Worm (Caenorhabditis elegans): ENCODE results near the gene irld-28.
"Not testable (repeated sequence)": the region's sequence is repeated elsewhere in the genome, so short reads cannot be mapped to it uniquely, and the experiment has no call there.

irld-28 gene

DNA sequence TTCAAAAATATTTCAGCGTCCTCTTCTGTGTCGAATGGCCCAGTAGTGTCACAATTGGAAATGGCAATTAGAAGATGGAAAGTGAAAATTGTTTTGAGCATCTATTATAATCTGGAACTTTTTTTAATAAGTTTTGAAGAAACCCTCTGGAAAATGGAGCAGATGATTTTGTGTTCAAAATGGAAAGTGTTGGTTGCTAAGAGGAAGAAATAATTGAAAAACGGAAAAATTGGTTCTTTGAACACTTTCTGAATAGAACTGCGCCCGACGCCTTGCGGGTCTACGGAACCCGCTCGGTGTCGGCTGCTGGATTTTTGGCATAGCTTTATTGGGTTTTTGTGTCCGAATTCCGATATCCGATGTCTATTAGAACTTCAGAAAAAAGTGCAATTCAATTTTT lies at the start of gene irld-28:
irld-28 (minus strand) TSS at position 101 of the 400 bp plus-strand sequence.
- no peak for TF ChIP-seq unc-62 (GFP tag; optimal IDR thresholded peaks at IDR 0.05)

DNA sequence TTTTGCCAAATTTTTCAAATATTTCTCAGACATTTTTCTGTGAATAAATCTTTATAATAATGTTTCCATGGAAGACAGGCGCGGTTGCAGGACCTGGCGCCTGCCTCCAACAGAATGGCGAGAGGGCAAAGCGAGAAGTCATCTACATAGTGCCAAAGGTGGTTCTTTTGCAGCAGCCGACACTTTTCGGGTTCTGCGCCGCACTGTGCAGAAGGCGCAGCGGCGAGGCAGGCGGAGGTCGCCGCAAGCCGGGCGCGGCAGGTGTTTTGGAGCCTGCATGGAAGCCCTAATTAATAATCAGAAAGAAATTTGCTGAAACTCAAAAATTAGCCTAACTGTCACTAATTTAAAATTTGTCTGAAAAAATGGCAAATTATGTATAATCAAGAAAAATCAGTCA lies 7.5 kb upstream of the irld-28 start:
- TF ChIP-seq unc-62 (GFP tag; optimal IDR thresholded peaks at IDR 0.05): no peak

DNA sequence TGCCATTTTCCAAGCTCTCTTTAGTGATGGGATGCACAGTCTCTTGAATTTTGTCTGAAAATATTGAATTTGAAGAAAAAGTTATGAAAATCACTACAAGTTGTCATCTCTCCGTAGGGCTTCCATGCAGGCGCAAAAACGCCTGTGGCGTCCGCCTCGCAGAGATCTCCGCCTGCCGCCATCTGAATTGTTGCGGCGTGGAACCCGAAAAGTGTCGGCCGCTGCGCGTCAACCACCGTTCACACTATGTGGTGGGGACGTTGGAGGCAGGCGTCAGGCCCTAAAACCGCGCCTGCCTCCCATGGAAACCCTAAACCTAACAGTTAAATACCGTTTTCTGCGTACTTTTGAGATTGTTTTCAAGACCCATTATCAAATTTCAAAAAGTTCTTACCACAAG lies 6.0 kb upstream of the irld-28 start:
- TF ChIP-seq unc-62 (GFP tag; optimal IDR thresholded peaks at IDR 0.05): no peak

DNA sequence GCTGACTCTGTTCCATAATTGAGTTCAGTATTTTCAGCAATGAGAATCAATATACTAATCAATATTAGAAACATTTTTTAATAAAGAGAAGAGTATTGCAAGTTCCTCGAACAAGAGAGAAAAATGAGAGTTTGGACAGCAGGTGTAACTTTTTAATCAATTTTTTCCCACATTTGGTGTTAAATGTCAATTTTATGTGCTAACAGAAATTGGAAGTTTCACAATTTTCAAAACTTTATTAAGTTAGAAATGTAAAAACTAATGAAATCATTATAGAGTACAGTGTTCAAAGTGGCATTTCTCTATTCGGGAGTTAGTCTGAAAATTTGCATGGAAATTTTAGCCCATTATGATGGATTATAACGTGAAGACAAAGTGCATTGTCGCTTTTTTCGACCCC lies 5.2 kb upstream of the irld-28 start, which contains the start of gene irld-30:
irld-30 (minus strand) TSS at position 101 of the 400 bp plus-strand sequence.
- TF ChIP-seq unc-62 (GFP tag; optimal IDR thresholded peaks at IDR 0.05): no peak

DNA sequence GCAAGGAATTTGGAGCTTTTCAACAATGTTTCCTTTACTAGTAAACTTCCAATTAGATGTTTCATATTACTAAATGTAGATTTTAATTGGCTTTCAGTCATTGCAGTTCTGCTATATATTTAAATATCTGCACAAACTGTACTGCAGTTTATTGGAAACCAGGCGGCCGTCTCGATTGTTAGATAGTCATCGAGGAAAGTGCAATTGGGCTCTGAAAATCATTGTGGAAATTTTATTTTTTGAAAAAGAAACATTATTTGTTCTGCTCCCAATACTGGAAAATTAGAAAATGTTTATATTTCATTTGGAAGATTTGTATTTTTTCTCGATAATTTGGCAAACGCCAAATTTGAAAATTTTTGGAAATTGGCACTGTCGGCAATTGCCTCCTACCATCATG lies 2.5 kb upstream of the irld-28 start, which contains the start of gene irld-29:
irld-29 (minus strand) TSS at position 101 of the 400 bp plus-strand sequence.
- TF ChIP-seq unc-62 (GFP tag; optimal IDR thresholded peaks at IDR 0.05): no peak

DNA sequence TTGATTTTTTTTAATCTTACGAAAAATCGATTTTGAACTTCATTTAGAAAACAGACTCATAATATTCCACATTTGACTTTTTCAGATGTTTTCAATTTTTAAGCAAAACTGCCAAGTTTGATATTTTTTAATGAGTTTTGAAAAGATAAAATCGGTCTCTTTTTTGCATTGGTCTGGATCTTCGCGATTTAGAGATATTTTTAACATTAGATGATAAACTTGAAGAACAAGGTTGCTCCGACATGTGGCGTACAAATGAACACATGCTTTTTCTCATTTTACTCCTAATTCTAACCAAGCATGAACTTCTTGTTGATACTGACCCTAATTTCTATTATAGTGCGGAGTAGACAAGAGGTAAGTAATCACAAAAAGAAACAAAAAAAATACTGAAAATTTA lies 4.4 kb downstream of the irld-28 start, which contains the start of gene irld-32:
irld-32 (plus strand) TSS at position 301 of the 400 bp plus-strand sequence.
- TF ChIP-seq unc-62 (GFP tag; optimal IDR thresholded peaks at IDR 0.05): not testable (repeated sequence)

DNA sequence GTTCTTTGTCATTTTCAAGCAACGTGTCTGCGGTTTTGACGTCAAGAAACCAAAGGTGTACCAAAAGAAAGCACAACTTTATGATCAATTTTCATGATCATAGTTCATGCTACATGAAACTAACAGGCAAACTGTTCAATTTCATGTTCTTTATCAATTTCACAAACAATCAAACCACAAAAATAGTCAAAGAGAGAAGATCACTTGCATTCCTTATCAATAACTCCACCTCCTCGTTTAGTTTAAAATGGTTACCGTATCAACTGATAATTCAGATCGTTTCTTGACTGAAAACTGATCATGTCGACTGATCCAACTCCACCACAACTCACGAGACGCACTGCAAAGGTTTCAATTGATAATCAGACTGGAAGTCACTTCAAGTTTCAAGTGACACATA lies 5.9 kb downstream of the irld-28 start, which contains the start of gene pud-1.1:
pud-1.1 (plus strand) TSS at position 301 of the 400 bp plus-strand sequence.
- not testable (repeated sequence) for TF ChIP-seq unc-62 (GFP tag; optimal IDR thresholded peaks at IDR 0.05)

DNA sequence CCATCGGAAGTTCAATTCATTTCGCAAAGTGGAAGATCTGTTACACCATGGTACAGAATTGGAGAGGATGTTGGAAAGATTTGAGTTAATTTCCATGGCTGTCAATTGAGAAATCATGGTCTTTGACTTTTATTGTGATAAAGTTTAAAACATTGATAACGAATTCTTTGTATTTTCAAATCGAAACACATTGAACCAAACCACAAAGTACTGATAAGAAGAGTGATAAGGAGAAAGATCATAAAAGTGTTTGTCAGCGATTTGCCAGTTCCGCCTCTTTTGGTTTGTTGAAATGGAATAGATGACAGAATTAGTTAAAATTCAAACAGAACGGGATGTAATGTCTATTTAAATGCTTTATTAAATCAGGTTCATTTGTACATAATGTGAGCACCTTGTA lies 8.9 kb downstream of the irld-28 start:
- TF ChIP-seq unc-62 (GFP tag; optimal IDR thresholded peaks at IDR 0.05): no peak

DNA sequence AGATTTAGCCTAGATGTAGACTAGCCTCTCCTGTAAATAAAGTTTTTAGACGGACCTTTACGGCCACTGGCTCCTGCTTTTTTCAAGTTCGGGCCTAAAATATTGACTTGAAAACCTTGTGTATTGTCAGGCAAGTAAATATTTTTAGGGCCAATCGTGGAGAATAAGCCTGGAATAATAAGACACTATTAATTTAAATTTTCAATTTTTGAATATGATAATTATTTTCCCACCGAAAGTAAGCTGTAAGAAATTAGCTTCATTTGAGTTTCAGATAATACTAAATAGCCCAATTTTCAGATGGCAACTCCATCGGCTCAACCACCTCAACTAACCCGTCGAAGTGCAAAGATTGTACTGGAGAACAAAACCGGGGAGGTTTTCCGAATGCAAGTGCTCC lies 9.7 kb downstream of the irld-28 start, which contains the start of gene pud-4:
pud-4 (plus strand) TSS at position 301 of the 400 bp plus-strand sequence.
- no peak for TF ChIP-seq unc-62 (GFP tag; optimal IDR thresholded peaks at IDR 0.05)

DNA sequence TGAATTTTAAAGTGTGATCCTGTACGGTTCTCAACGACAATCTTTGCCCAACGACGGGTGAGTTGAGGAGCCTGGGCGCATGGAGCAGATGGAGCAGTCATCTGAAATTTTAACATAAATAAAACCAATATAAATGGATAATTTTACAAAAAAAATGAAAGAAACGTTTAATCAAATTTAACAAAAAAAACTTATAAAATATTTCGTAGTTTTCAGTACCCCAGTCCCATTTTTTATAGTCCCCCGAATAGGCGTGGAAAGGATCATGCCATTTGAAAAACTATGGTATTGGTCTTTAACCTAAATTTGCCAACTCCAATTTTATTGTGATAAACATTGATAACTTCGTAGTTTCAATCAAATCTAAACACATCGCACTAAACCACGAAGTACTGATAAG lies 11.0 kb downstream of the irld-28 start, which contains the start of gene pud-3:
pud-3 (minus strand) TSS at position 101 of the 400 bp plus-strand sequence.
- no peak for TF ChIP-seq unc-62 (GFP tag; optimal IDR thresholded peaks at IDR 0.05)

DNA sequence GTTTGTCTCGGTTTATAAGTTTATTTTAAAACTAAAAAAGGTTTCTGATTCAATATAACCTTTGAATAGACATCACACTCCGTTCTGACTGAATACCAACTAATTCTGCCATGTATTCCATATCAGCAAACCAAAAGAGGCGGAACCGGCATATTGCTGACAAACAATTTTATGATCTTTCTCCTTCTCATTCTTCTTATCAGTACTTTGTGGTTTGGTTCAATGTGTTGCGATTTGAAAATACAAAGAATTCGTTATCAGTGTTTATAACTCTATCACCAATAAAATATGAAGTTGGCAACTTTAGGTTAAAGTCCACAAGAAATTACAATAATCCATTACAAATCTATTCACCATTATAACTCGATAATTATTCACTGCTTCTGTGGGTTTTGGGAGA lies 11.8 kb downstream of the irld-28 start:
- TF ChIP-seq unc-62 (GFP tag; optimal IDR thresholded peaks at IDR 0.05): no peak

DNA sequence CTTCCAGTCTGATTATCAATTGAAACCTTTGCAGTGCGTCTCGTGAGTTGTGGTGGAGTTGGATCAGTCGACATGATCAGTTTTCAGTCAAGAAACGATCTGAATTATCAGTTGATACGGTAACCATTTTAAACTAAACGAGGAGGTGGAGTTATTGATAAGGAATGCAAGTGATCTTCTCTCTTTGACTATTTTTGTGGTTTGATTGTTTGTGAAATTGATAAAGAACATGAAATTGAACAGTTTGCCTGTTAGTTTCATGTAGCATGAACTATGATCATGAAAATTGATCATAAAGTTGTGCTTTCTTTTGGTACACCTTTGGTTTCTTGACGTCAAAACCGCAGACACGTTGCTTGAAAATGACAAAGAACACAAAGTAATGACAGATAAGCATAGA lies 13.6 kb downstream of the irld-28 start, which contains the start of gene pud-1.2:
pud-1.2 (minus strand) TSS at position 101 of the 400 bp plus-strand sequence.
- TF ChIP-seq unc-62 (GFP tag; optimal IDR thresholded peaks at IDR 0.05): not testable (repeated sequence)

DNA sequence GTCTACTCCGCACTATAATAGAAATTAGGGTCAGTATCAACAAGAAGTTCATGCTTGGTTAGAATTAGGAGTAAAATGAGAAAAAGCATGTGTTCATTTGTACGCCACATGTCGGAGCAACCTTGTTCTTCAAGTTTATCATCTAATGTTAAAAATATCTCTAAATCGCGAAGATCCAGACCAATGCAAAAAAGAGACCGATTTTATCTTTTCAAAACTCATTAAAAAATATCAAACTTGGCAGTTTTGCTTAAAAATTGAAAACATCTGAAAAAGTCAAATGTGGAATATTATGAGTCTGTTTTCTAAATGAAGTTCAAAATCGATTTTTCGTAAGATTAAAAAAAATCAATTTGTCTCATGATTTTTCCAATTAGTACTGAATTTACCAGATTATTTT lies 15.1 kb downstream of the irld-28 start, which contains the start of gene Y19D10B.6:
Y19D10B.6 (minus strand) TSS at position 101 of the 400 bp plus-strand sequence.
- TF ChIP-seq unc-62 (GFP tag; optimal IDR thresholded peaks at IDR 0.05): not testable (repeated sequence)

DNA sequence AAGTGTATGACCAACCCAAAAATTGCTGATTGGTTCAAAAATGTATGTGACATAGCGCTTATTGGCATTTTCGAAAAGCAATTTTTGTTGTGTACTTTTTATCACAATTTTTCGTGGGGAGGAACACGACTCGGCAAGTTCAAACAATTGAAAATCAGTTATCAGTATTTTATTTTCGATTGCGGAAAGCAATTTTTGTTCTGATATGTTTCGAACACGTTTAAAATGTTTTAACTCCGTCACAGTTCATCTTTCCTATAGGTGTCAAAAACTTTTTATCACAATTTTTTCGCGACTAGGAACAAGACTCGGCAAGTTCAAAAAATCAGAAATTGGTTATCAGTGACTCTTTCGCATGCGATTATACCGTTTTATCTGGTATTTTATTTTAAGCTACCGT lies 27.8 kb downstream of the irld-28 start:
- no peak for TF ChIP-seq unc-62 (GFP tag; optimal IDR thresholded peaks at IDR 0.05)

DNA sequence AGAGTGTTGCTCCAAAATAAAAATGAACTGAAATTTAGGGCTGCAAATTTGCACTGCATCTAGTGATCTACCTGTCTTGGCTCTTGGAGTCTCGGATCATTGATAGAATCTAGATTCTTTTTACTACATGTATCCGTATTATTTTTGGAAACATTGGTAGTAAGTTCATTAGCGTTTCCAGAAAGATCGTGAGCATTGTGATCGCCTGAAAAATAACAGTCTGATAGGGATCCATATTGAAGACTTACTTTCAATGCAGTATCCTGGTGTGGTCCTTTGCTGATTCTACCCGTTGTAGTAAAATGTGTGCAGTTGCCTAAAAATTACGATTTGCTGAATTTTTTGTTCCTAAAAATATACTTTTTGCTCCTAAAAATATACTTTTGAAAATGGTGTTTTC lies 29.7 kb downstream of the irld-28 start:
- TF ChIP-seq unc-62 (GFP tag; optimal IDR thresholded peaks at IDR 0.05): no peak

DNA sequence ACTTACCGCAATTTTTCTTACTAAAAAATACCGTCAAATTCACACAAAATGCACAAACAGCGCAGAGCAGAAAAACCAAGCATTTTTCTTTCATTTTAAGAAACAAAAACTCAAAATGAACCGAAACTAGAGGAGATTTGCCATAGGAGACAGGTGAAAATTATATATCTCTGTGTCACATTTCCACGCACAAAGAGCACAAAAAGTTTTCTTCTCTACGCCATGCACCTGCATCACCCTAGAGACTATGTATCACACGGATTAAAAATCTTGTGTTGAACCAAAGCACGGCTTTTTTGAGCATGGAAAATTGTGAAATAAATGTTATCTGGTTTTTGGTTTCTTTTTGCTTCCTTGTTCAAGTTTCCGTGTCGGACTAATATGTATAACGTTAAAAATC lies 32.3 kb downstream of the irld-28 start, which contains the start of gene irld-15:
irld-15 (minus strand) TSS at position 101 of the 400 bp plus-strand sequence.
- TF ChIP-seq unc-62 (GFP tag; optimal IDR thresholded peaks at IDR 0.05): no peak

DNA sequence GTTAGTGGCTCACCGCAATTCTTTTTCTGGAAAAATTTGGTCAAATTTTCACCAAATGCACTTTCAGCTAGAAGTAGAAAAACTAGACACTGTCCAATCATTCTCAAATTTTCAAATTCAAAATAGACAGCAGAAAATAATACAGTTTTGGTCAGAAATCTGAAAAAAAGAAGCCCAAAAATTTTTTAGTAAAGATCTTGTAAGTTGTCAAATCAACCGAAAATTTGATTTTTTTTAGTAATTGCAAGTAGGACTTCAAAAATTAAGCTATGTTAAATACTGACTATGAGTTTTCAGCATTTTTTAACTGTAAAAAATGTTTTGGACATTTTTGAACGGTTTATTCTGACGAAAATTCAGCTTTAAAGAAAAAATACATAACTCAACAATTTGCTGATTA lies 35.1 kb downstream of the irld-28 start, which contains the start of gene Y19D10B.8:
Y19D10B.8 (minus strand) TSS at position 101 of the 400 bp plus-strand sequence.
- no peak for TF ChIP-seq unc-62 (GFP tag; optimal IDR thresholded peaks at IDR 0.05)
